Worm (Caenorhabditis elegans): ENCODE data around the gene pkc-2.

DNA sequence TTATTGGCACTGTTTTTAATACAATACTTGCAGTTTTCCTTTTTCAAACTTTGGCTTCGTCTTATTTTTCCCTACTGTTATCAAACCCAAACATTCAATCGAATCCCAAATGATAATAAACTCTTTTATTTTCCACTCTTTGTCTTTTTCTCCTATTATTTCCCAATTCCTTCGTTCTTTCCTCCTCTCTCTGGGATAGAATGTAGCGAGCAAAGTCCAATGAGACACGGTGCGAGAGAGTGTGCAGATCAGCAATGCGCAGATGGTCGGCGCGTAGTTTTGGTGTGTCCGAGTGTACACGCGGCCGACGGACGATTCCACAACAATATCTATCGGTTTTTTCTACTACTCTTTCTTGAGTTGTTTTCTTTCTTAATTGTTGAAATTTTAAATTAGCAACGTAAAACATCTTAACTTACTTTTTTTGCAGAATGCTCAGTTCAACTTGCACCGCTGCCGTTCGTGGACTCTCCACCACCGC is 66.4 kb downstream of the pkc-2 start, which contains the start of gene B0272.3:
- no peak for TF ChIP-seq flt-1 (GFP tag; IDR thresholded peaks at IDR 0.05)
- TF ChIP-seq ztf-29 (GFP tag; IDR thresholded peaks at IDR 0.05), result no peak
- TF ChIP-seq ref-1 (GFP tag; conservative IDR thresholded peaks at IDR 0.05), result no peak
- TF ChIP-seq tab-1 (GFP tag; IDR thresholded peaks at IDR 0.05), result no peak
- no peak for TF ChIP-seq med-1 (GFP tag; optimal IDR thresholded peaks at IDR 0.05; ENCODE audit: insufficient read depth)
- TF ChIP-seq cog-1 (tag; optimal IDR thresholded peaks at IDR 0.05), result peak; percentile 17
- no peak for TF ChIP-seq T22C8.4 (GFP tag; IDR thresholded peaks at IDR 0.05)
- TF ChIP-seq klf-2 (GFP tag; conservative IDR thresholded peaks at IDR 0.05), result no peak
- TF ChIP-seq ztf-23 (GFP tag; IDR thresholded peaks at IDR 0.05), result no peak
